Fruit fly (Drosophila melanogaster) whole organism, prepupa: Measurements from ENCODE around the gene Ir7e.

ENCODE experiments used
- Blimp-1 ChIP-seq: fragments of 200-800 bp; sonication (Bioruptor generic); optimal IDR thresholded peaks from 3 replicates; lab custom pipeline; 2017; ENCODE audit warnings: missing biosample characterization, missing genetic modification characterization, mild to moderate bottlenecking, moderate library complexity, missing genetic modification reagents
- CG10669 ChIP-seq: fragments of 200-800 bp; sonication (Bioruptor generic); optimal IDR thresholded peaks from 3 replicates; lab custom pipeline; 2018; ENCODE audit warnings: missing biosample characterization, mild to moderate bottlenecking, missing genetic modification characterization, moderate library complexity
- CG11762 ChIP-seq: fragments of 200-800 bp; sonication (Bioruptor generic); optimal IDR thresholded peaks from 3 replicates; lab custom pipeline; 2016; ENCODE audit warnings: missing biosample characterization, missing genetic modification characterization; ENCODE audit not compliant: insufficient read depth
- CG11902 ChIP-seq: fragments of 200-800 bp; sonication (Bioruptor generic); optimal IDR thresholded peaks from 3 replicates; lab custom pipeline; 2016; ENCODE audit warnings: missing biosample characterization, missing genetic modification characterization
- CG15336 ChIP-seq: fragments of 200-800 bp; sonication (Bioruptor generic); IDR thresholded peaks from 2 replicates; pipeline ENCODE4 v1.3.6; 2022; ENCODE audit warnings: missing biosample characterization, missing genetic modification characterization
- CG1621 ChIP-seq: fragments of 200-800 bp; sonication (Bioruptor generic); optimal IDR thresholded peaks from 3 replicates; lab custom pipeline; 2018; ENCODE audit warnings: missing biosample characterization, mild to moderate bottlenecking, missing genetic modification characterization
- CG31627 ChIP-seq: fragments of 200-800 bp; sonication (Bioruptor generic); optimal IDR thresholded peaks from 3 replicates; lab custom pipeline; 2016; ENCODE audit warnings: missing biosample characterization, missing genetic modification characterization
- CG32006 ChIP-seq: fragments of 200-800 bp; sonication (Bioruptor generic); optimal IDR thresholded peaks from 3 replicates; lab custom pipeline; 2017; ENCODE audit warnings: missing biosample characterization, mild to moderate bottlenecking, missing genetic modification characterization
- CG34406 ChIP-seq: fragments of 200-800 bp; sonication (Bioruptor generic); optimal IDR thresholded peaks from 3 replicates; lab custom pipeline; 2016; ENCODE audit warnings: missing biosample characterization, missing genetic modification characterization
- CG3919 ChIP-seq: fragments of 200-800 bp; sonication (Bioruptor generic); optimal IDR thresholded peaks from 3 replicates; lab custom pipeline; 2016; ENCODE audit warnings: missing biosample characterization, missing genetic modification characterization
- CG4318 ChIP-seq: fragments of 200-800 bp; sonication (Bioruptor generic); optimal IDR thresholded peaks from 3 replicates; lab custom pipeline; 2017; ENCODE audit warnings: missing biosample characterization, mild to moderate bottlenecking, missing genetic modification characterization
- CG6163 ChIP-seq: fragments of 200-800 bp; sonication (Bioruptor generic); IDR thresholded peaks from 3 replicates; pipeline ENCODE4 v1.3.6; 2022; ENCODE audit warnings: missing biosample characterization, missing genetic modification characterization
- CG6792 ChIP-seq: fragments of 200-800 bp; sonication (Bioruptor generic); optimal IDR thresholded peaks from 3 replicates; lab custom pipeline; 2016; ENCODE audit warnings: missing biosample characterization, missing genetic modification characterization
- CG6808 ChIP-seq: fragments of 200-800 bp; sonication (Bioruptor generic); optimal IDR thresholded peaks from 3 replicates; lab custom pipeline; 2017; ENCODE audit warnings: missing biosample characterization, missing genetic modification characterization, mild to moderate bottlenecking, moderate library complexity, missing genetic modification reagents
- CG6854 ChIP-seq: fragments of 200-800 bp; sonication (Bioruptor generic); optimal IDR thresholded peaks from 2 replicates; lab custom pipeline; 2017; ENCODE audit warnings: missing biosample characterization, mild to moderate bottlenecking, missing genetic modification characterization
- CG8119 ChIP-seq: fragments of 200-800 bp; sonication (Bioruptor generic); IDR thresholded peaks from 3 replicates; pipeline ENCODE4 v1.3.6; 2022; ENCODE audit warnings: missing biosample characterization, missing genetic modification characterization
- CG8632 ChIP-seq: fragments of 200-800 bp; sonication (Bioruptor generic); optimal IDR thresholded peaks from 3 replicates; lab custom pipeline; 2016; ENCODE audit warnings: missing biosample characterization, missing genetic modification characterization
- Eip78C ChIP-seq: fragments of 200-800 bp; sonication (Bioruptor generic); peaks from one replicate; lab custom pipeline; 2016; ENCODE audit warnings: missing biosample characterization, missing genetic modification characterization
- Ets96B ChIP-seq: fragments of 200-800 bp; optimal IDR thresholded peaks from 2 replicates; lab custom pipeline; 2019; ENCODE audit warnings: missing biosample characterization, mild to moderate bottlenecking, missing genetic modification characterization, moderate library complexity
- Hr38 ChIP-seq: sonication (Bioruptor generic); optimal IDR thresholded peaks from 2 replicates; lab custom pipeline; 2016; ENCODE audit warnings: missing biosample characterization, missing genetic modification characterization
- Hr39 ChIP-seq: fragments of 200-800 bp; sonication (Bioruptor generic); optimal IDR thresholded peaks from 2 replicates; lab custom pipeline; 2016; ENCODE audit warnings: missing biosample characterization, missing genetic modification characterization
- Hr4 ChIP-seq: fragments of 200-800 bp; sonication (Bioruptor generic); optimal IDR thresholded peaks from 3 replicates; lab custom pipeline; 2016; ENCODE audit warnings: missing biosample characterization, missing genetic modification characterization
- Lpt ChIP-seq: fragments of 200-800 bp; sonication (Bioruptor generic); optimal IDR thresholded peaks from 3 replicates; lab custom pipeline; 2016; ENCODE audit warnings: missing biosample characterization, missing genetic modification characterization
- Met ChIP-seq: fragments of 200-800 bp; sonication (Bioruptor generic); optimal IDR thresholded peaks from 3 replicates; lab custom pipeline; 2016; ENCODE audit warnings: missing biosample characterization, missing genetic modification characterization
- OdsH ChIP-seq: fragments of 200-800 bp; sonication (Bioruptor generic); optimal IDR thresholded peaks from 3 replicates; lab custom pipeline; 2016; ENCODE audit warnings: missing biosample characterization, missing genetic modification characterization
- Smox ChIP-seq: fragments of 200-800 bp; sonication (Bioruptor generic); optimal IDR thresholded peaks from 3 replicates; lab custom pipeline; 2016; ENCODE audit warnings: missing biosample characterization, missing genetic modification characterization
- Sox102F ChIP-seq: fragments of 200-800 bp; sonication (Bioruptor generic); optimal IDR thresholded peaks from 2 replicates; lab custom pipeline; 2016; ENCODE audit warnings: missing biosample characterization, mild to moderate bottlenecking, missing genetic modification characterization
- Sox14 ChIP-seq: fragments of 200-800 bp; sonication (Bioruptor generic); optimal IDR thresholded peaks from 3 replicates; lab custom pipeline; 2016; ENCODE audit warnings: missing biosample characterization, missing genetic modification characterization
- Sox15 ChIP-seq: fragments of 200-800 bp; sonication (Bioruptor generic); optimal IDR thresholded peaks from 3 replicates; lab custom pipeline; 2016; ENCODE audit warnings: missing biosample characterization, missing genetic modification characterization
- achi ChIP-seq: fragments of 200-800 bp; sonication (Bioruptor generic); optimal IDR thresholded peaks from 3 replicates; lab custom pipeline; 2016; ENCODE audit warnings: missing biosample characterization, missing genetic modification characterization
- acj6 ChIP-seq: fragments of 200-800 bp; sonication (Bioruptor generic); optimal IDR thresholded peaks from 3 replicates; lab custom pipeline; 2016; ENCODE audit warnings: missing biosample characterization, missing genetic modification characterization
- cyc ChIP-seq: fragments of 200-800 bp; sonication (Bioruptor generic); optimal IDR thresholded peaks from 3 replicates; lab custom pipeline; 2016; ENCODE audit warnings: missing biosample characterization, missing genetic modification characterization
- dac ChIP-seq: fragments of 200-800 bp; sonication (Bioruptor generic); optimal IDR thresholded peaks from 2 replicates; lab custom pipeline; 2017; ENCODE audit warnings: missing biosample characterization, mild to moderate bottlenecking, missing genetic modification characterization
- eg ChIP-seq: fragments of 200-800 bp; sonication (Bioruptor generic); IDR thresholded peaks from 3 replicates; pipeline ENCODE4 v1.3.6; 2022; ENCODE audit warnings: missing biosample characterization, missing genetic modification characterization
- fd59A ChIP-seq: fragments of 200-800 bp; sonication (Bioruptor generic); optimal IDR thresholded peaks from 2 replicates; lab custom pipeline; 2017; ENCODE audit warnings: missing biosample characterization, mild to moderate bottlenecking, missing genetic modification characterization, missing genetic modification reagents
- fd85E ChIP-seq: fragments of 200-800 bp; sonication (Bioruptor generic); optimal IDR thresholded peaks from 3 replicates; lab custom pipeline; 2016; ENCODE audit warnings: missing biosample characterization, missing genetic modification characterization
- fkh ChIP-seq: fragments of 200-800 bp; sonication (Bioruptor generic); optimal IDR thresholded peaks from 3 replicates; lab custom pipeline; 2017; ENCODE audit warnings: missing biosample characterization, mild to moderate bottlenecking, missing genetic modification characterization, moderate library complexity
- lz ChIP-seq: fragments of 200-800 bp; sonication (Bioruptor generic); optimal IDR thresholded peaks from 3 replicates; lab custom pipeline; 2016; ENCODE audit warnings: missing biosample characterization, missing genetic modification characterization
- net ChIP-seq: fragments of 200-800 bp; sonication (Bioruptor generic); optimal IDR thresholded peaks from 3 replicates; lab custom pipeline; 2016; ENCODE audit warnings: missing biosample characterization, missing genetic modification characterization
- pdm3 ChIP-seq: fragments of 200-800 bp; sonication (Bioruptor generic); optimal IDR thresholded peaks from 3 replicates; lab custom pipeline; 2016; ENCODE audit warnings: missing biosample characterization, missing genetic modification characterization
- spab ChIP-seq: fragments of 200-800 bp; sonication (Bioruptor generic); optimal IDR thresholded peaks from 2 replicates; lab custom pipeline; 2017; ENCODE audit warnings: missing biosample characterization, mild to moderate bottlenecking, missing genetic modification characterization, missing genetic modification reagents
- ss ChIP-seq, 2 experiments: fragments of 200-800 bp; sonication (Bioruptor generic); optimal IDR thresholded peaks; 2 replicates in 1 of 2; 3 replicates in 1 of 2; lab custom pipeline; 2017 to 2018; ENCODE audit warnings: mild to moderate bottlenecking in 2 of 2, missing biosample characterization in 2 of 2, missing genetic modification characterization in 2 of 2, moderate library complexity in 1 of 2
- svp ChIP-seq: fragments of 200-800 bp; sonication (Bioruptor generic); peaks from one replicate; lab custom pipeline; 2016; ENCODE audit warnings: missing biosample characterization, missing genetic modification characterization
- vri ChIP-seq: fragments of 200-800 bp; sonication (Bioruptor generic); optimal IDR thresholded peaks from 3 replicates; lab custom pipeline; 2016; ENCODE audit warnings: missing biosample characterization, mild to moderate bottlenecking, missing genetic modification characterization

Gene Ir7e

DNA sequence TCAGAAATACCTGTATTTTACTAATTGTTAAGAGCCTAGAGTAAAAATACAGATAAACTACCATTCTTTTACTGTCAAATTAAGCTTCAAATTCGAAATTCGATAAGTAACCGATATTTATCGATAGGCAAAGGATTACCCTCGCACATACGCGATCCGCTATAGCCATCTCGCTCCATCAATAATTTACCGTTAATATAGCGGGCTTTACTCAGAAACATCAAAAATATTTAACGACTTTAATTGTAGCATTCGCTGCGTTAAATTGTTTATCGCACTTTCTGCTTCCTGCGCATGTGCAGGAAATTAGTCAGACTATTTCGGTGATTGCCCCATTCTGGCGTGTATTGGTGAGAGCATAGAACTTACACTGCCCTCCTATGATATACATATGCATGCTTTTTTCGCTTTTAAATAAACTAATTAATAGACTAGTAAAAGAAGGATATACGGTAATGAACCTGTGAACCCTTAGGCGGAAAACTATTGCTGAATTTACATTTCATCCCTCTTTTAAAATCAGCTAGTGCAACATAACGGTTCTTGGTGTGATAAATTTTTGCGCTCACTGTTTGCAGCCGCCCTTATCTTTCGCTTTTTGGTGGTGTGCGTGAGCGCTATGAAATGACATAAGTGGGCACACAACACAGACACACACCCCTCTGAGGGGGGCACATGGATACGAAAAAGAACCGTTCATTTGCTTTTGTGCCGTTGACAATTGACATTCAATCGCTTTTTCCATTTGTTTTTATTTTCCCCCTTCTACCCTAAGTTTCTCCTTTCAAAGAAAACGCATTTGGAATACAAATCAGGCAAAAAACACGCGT lies 27.0 kb upstream of the Ir7e start, which contains the start of the genes dpr14 and spidey (continued):
- TF ChIP-seq Blimp-1 (GFP tag; lab: Kevin White, UChicago) (peak; percentile 44), vri (peak; percentile 99), Hr38 (no peak), CG34406 (GFP tag; lab: Kevin White, UChicago) (peak; percentile 73), fd85E (GFP tag; lab: Kevin White, UChicago) (peak; percentile 21), lz (GFP tag; lab: Kevin White, UChicago) (peak; percentile 82), ss (GFP tag; optimal IDR thresholded peaks at IDR 0.05; lab: Kevin White, UChicago) (peak; percentile 60 to 83), Met (GFP tag; lab: Kevin White, UChicago) (peak; percentile 88), Lpt (GFP tag; lab: Kevin White, UChicago) (peak; percentile 79), fkh (GFP tag; lab: Kevin White, UChicago) (peak; percentile 66), CG6792 (GFP tag; lab: Kevin White, UChicago) (peak; percentile 70), eg (peak; percentile 88), Hr39 (peak; percentile 79), svp (GFP tag; lab: Kevin White, UChicago) (peak; percentile 90), pdm3 (GFP tag; lab: Kevin White, UChicago) (peak; percentile 86), CG8119 (GFP tag; lab: Robert Waterston, UW) (peak; percentile 85), Hr4 (GFP tag; lab: Kevin White, UChicago) (peak; percentile 81), CG32006 (peak; percentile 84), dac (GFP tag; lab: Kevin White, UChicago) (peak; percentile 76), Ets96B (peak; percentile 79), CG11902 (peak; percentile 37), Sox14 (GFP tag; lab: Kevin White, UChicago) (peak; percentile 84), CG6854 (GFP tag; lab: Kevin White, UChicago) (peak; percentile 63), CG11762 (GFP tag; lab: Kevin White, UChicago) (peak; percentile 76), OdsH (GFP tag; lab: Kevin White, UChicago) (peak; percentile 80), spab (GFP tag; lab: Kevin White, UChicago) (peak; percentile 65), Sox15 (GFP tag; lab: Kevin White, UChicago) (peak; percentile 46), CG3919 (peak; percentile 78), CG8632 (GFP tag; lab: Kevin White, UChicago) (peak; percentile 66), CG31627 (peak; percentile 84), CG15336 (GFP tag; lab: Robert Waterston, UW) (peak; percentile 85), CG6163 (GFP tag; lab: Robert Waterston, UW) (peak; percentile 85)

- TF ChIP-seq Met (GFP tag; lab: Kevin White, UChicago) = peak; percentile 44
- peak; percentile 41 for TF ChIP-seq CG8632 (GFP tag; lab: Kevin White, UChicago)
- TF ChIP-seq dac (GFP tag; lab: Kevin White, UChicago) = no peak
- peak; percentile 40 for TF ChIP-seq CG31627
- TF ChIP-seq CG4318 = no peak
- TF ChIP-seq vri = peak; percentile 40
- no peak for TF ChIP-seq Hr38
- peak; percentile 53 for TF ChIP-seq CG32006
- TF ChIP-seq achi (GFP tag; lab: Kevin White, UChicago) = peak; percentile 38
- no peak for TF ChIP-seq Blimp-1 (GFP tag; lab: Kevin White, UChicago)
- TF ChIP-seq Sox15 (GFP tag; lab: Kevin White, UChicago) = no peak
- TF ChIP-seq net = peak; percentile 64
- peak; percentile 42 for TF ChIP-seq acj6 (GFP tag; lab: Kevin White, UChicago)
- peak; percentile 76 for TF ChIP-seq Eip78C (GFP tag; lab: Kevin White, UChicago)
- no peak for TF ChIP-seq CG8119 (GFP tag; lab: Robert Waterston, UW)
- TF ChIP-seq Sox14 (GFP tag; lab: Kevin White, UChicago) = peak; percentile 42
- TF ChIP-seq Smox (GFP tag; lab: Kevin White, UChicago) = peak; percentile 30
- TF ChIP-seq CG1621 (tag; lab: Kevin White, UChicago) = peak; percentile 11
- peak; percentile 33 for TF ChIP-seq pdm3 (GFP tag; lab: Kevin White, UChicago)
- TF ChIP-seq CG34406 (GFP tag; lab: Kevin White, UChicago) = peak; percentile 31
- peak; percentile 74 for TF ChIP-seq Sox102F
- no peak for TF ChIP-seq CG11762 (GFP tag; lab: Kevin White, UChicago)
- peak; percentile 27 for TF ChIP-seq CG6808
- peak; percentile 43 for TF ChIP-seq CG10669
- peak; percentile 28 for TF ChIP-seq cyc (GFP tag; lab: Kevin White, UChicago)
- TF ChIP-seq Ets96B = no peak
- no peak for TF ChIP-seq fd59A (GFP tag; lab: Kevin White, UChicago)
- TF ChIP-seq fd85E (GFP tag; lab: Kevin White, UChicago) = peak; percentile 21
Observed at dm6 chrX:7901153-7902038, 19.9 kb upstream of the Ir7e start, which contains the start of the genes RpS6 and bys. Gene RpS6, minus strand, starts transcription at chrX:7901331. Gene bys, plus strand, starts transcription at chrX:7901880.
